Worm (Caenorhabditis elegans): ENCODE measurements around the gene T12D8.10.

- no peak for TF ChIP-seq aly-1 (tag; optimal IDR thresholded peaks at IDR 0.05)
- no peak for TF ChIP-seq ama-1 (optimal IDR thresholded peaks at IDR 0.05)
- no peak for TF ChIP-seq hmbx-1 (tag; optimal IDR thresholded peaks at IDR 0.05)
- no peak for TF ChIP-seq B0310.2 (tag; optimal IDR thresholded peaks at IDR 0.05)
- 0 out of 2 replicates have a peak, but pooled peaks have one; percentile 22 for TF ChIP-seq tbx-11 (GFP tag; IDR thresholded peaks at IDR 0.05)
- no peak for TF ChIP-seq tra-4 (tag; optimal IDR thresholded peaks at IDR 0.05)
- TF ChIP-seq hnd-1 (tag; optimal IDR thresholded peaks at IDR 0.05) = no peak
- no peak for TF ChIP-seq ceh-36 (tag; optimal IDR thresholded peaks at IDR 0.05)
Measured at ce11 chrIII:13648540-13648939, 6.4 kb upstream of the T12D8.10 start.

All from whole organism, early embryonic.